Worm (Caenorhabditis elegans) whole organism, mixed stage, embryonic: ENCODE data around the gene cnc-4.
A peak's percentile ranks its signal among the peaks of the same experiment; 100 is the strongest.

Source experiments
- M03D4.4 ChIP-seq: sonication (generic microtip); optimal IDR thresholded peaks from 2 replicates; lab custom pipeline; 2017; ENCODE audit warnings: mild to moderate bottlenecking, missing genetic modification characterization, missing compliant biosample characterization
- bed-3 ChIP-seq: fragments of 200-800 bp; sonication (Bioruptor generic); optimal IDR thresholded peaks from 3 replicates; lab custom pipeline; 2018; ENCODE audit warnings: mild to moderate bottlenecking, missing genetic modification characterization, moderate library complexity, missing compliant biosample characterization
- blmp-1 ChIP-seq: fragments of 150-350 bp; optimal IDR thresholded peaks from 2 replicates; lab custom pipeline; 2014; ENCODE audit warnings: missing biosample characterization, missing genetic modification characterization
- ceh-39 ChIP-seq: fragments of 150-350 bp; optimal IDR thresholded peaks from 2 replicates; lab custom pipeline; 2014; ENCODE audit warnings: missing biosample characterization, missing genetic modification characterization
- ceh-43 ChIP-seq: fragments of 200-800 bp; sonication (Bioruptor generic); optimal IDR thresholded peaks from 2 replicates; lab custom pipeline; 2018; ENCODE audit warnings: mild to moderate bottlenecking, missing genetic modification characterization, moderate library complexity, missing compliant biosample characterization
- ces-1 ChIP-seq: fragments of 150-350 bp; optimal IDR thresholded peaks from 2 replicates; lab custom pipeline; 2014; ENCODE audit warnings: missing biosample characterization, missing genetic modification reagents, missing genetic modification characterization
- cnd-1 ChIP-seq: fragments of 200-800 bp; sonication (Bioruptor generic); optimal IDR thresholded peaks from 2 replicates; lab custom pipeline; 2018; ENCODE audit warnings: mild to moderate bottlenecking, missing genetic modification characterization, missing compliant biosample characterization
- drap-1 ChIP-seq: fragments of 200-800 bp; sonication (Bioruptor generic); optimal IDR thresholded peaks from 3 replicates; lab custom pipeline; 2018; ENCODE audit warnings: mild to moderate bottlenecking, missing genetic modification characterization, missing compliant biosample characterization
- elt-1 ChIP-seq: sonication (generic microtip); optimal IDR thresholded peaks from 2 replicates; lab custom pipeline; 2017; ENCODE audit warnings: missing genetic modification characterization, mild to moderate bottlenecking, missing compliant biosample characterization, antibody characterized with exemption, moderate library complexity, borderline replicate concordance; ENCODE audit not compliant: insufficient read depth
- ham-2 ChIP-seq: fragments of 200-800 bp; sonication (Bioruptor generic); optimal IDR thresholded peaks from 2 replicates; lab custom pipeline; 2018; ENCODE audit warnings: mild to moderate bottlenecking, missing genetic modification characterization, missing compliant biosample characterization
- hlh-1 ChIP-seq: fragments of 150-350 bp; optimal IDR thresholded peaks from 2 replicates; lab custom pipeline; 2014; ENCODE audit warnings: missing biosample characterization, missing genetic modification reagents, missing genetic modification characterization
- lin-32 ChIP-seq: fragments of 200-800 bp; sonication (Bioruptor generic); optimal IDR thresholded peaks from 2 replicates; lab custom pipeline; 2018; ENCODE audit warnings: mild to moderate bottlenecking, missing genetic modification characterization, missing compliant biosample characterization
- lsy-2 ChIP-seq: fragments of 150-350 bp; optimal IDR thresholded peaks from 2 replicates; lab custom pipeline; 2014; ENCODE audit warnings: missing biosample characterization, missing genetic modification characterization
- mab-5 ChIP-seq: fragments of 150-350 bp; optimal IDR thresholded peaks from 2 replicates; lab custom pipeline; 2014; ENCODE audit warnings: missing biosample characterization, missing genetic modification characterization
- mep-1 ChIP-seq: fragments of 150-350 bp; optimal IDR thresholded peaks from 2 replicates; lab custom pipeline; 2017; ENCODE audit warnings: missing biosample characterization, missing genetic modification reagents, missing genetic modification characterization, inconsistent platforms
- mls-2 ChIP-seq: sonication (generic microtip); optimal IDR thresholded peaks from 2 replicates; lab custom pipeline; 2016; ENCODE audit warnings: mild to moderate bottlenecking, missing genetic modification characterization, moderate library complexity, missing compliant biosample characterization
- nhr-12 ChIP-seq: fragments of 150-350 bp; optimal IDR thresholded peaks from 2 replicates; lab custom pipeline; 2014; ENCODE audit warnings: missing biosample characterization, missing genetic modification characterization
- nhr-2 ChIP-seq: fragments of 150-350 bp; optimal IDR thresholded peaks from 2 replicates; lab custom pipeline; 2014; ENCODE audit warnings: missing biosample characterization, missing genetic modification characterization
- nhr-237 ChIP-seq: fragments of 150-350 bp; optimal IDR thresholded peaks from 2 replicates; lab custom pipeline; 2014; ENCODE audit warnings: missing biosample characterization, missing genetic modification characterization
- nhr-28 ChIP-seq: fragments of 150-350 bp; optimal IDR thresholded peaks from 2 replicates; lab custom pipeline; 2014; ENCODE audit warnings: missing biosample characterization, missing genetic modification characterization
- nhr-76 ChIP-seq: sonication (generic microtip); optimal IDR thresholded peaks from 2 replicates; lab custom pipeline; 2017; ENCODE audit warnings: missing biosample characterization, missing genetic modification characterization
- pha-4 ChIP-seq: fragments of 150-350 bp; optimal IDR thresholded peaks from 2 replicates; lab custom pipeline; 2018; ENCODE audit warnings: missing biosample characterization, missing genetic modification reagents, missing genetic modification characterization
- sem-2 ChIP-seq: fragments of 200-800 bp; sonication (Bioruptor generic); optimal IDR thresholded peaks from 2 replicates; lab custom pipeline; 2018; ENCODE audit warnings: mild to moderate bottlenecking, missing genetic modification characterization, missing compliant biosample characterization
- snpc-4 ChIP-seq: fragments of 150-350 bp; optimal IDR thresholded peaks from 2 replicates; lab custom pipeline; 2014; ENCODE audit warnings: missing biosample characterization, missing genetic modification characterization
- sptf-1 ChIP-seq: sonication (generic microtip); optimal IDR thresholded peaks from 2 replicates; lab custom pipeline; 2017; ENCODE audit warnings: mild to moderate bottlenecking, missing genetic modification characterization, moderate library complexity, missing compliant biosample characterization
- tbx-8 ChIP-seq: fragments of 200-800 bp; sonication (Bioruptor generic); optimal IDR thresholded peaks from 2 replicates; lab custom pipeline; 2018; ENCODE audit warnings: mild to moderate bottlenecking, missing genetic modification characterization, moderate library complexity, missing compliant biosample characterization
- unc-120 ChIP-seq: sonication (generic microtip); optimal IDR thresholded peaks from 2 replicates; lab custom pipeline; 2017; ENCODE audit warnings: missing genetic modification characterization, missing compliant biosample characterization; ENCODE audit not compliant: poor library complexity, severe bottlenecking
- unc-62 ChIP-seq: fragments of 150-350 bp; optimal IDR thresholded peaks from 2 replicates; lab custom pipeline; 2014; ENCODE audit warnings: missing biosample characterization, missing genetic modification reagents, missing genetic modification characterization
- zip-8 ChIP-seq: fragments of 150-350 bp; optimal IDR thresholded peaks from 2 replicates; lab custom pipeline; 2014; ENCODE audit warnings: missing biosample characterization, missing genetic modification characterization

Gene cnc-4

ce11 chrV:1465932-1466331 lies 18.9 kb downstream of the cnc-4 start:
- TF ChIP-seq mls-2 (tag; lab: Kevin White, UChicago): no peak
- no peak for TF ChIP-seq nhr-237 (tag; lab: Kevin White, UChicago)

ce11 chrV:1466949-1467348 lies 20.0 kb downstream of the cnc-4 start:
- TF ChIP-seq snpc-4 (no peak), cnd-1 (tag; lab: Kevin White, UChicago) (no peak), unc-120 (tag; lab: Kevin White, UChicago) (peak; percentile 23), nhr-237 (tag; lab: Kevin White, UChicago) (no peak)

ce11 chrV:1467444-1467843 lies 20.4 kb downstream of the cnc-4 start, which contains the start of gene gid-8:
TSS of gene gid-8 (plus strand) at chrV:1467744.
- TF ChIP-seq blmp-1 (tag; lab: Kevin White, UChicago): no peak
- no peak for TF ChIP-seq mep-1 (tag; lab: Kevin White, UChicago)
- no peak for TF ChIP-seq cnd-1 (tag; lab: Kevin White, UChicago)
- no peak for TF ChIP-seq unc-120 (tag; lab: Kevin White, UChicago)
- TF ChIP-seq nhr-2 (tag; lab: Kevin White, UChicago): no peak
- TF ChIP-seq bed-3 (GFP tag; lab: Kevin White, UChicago): no peak
- TF ChIP-seq ham-2 (GFP tag; lab: Kevin White, UChicago): no peak
- TF ChIP-seq, all 35 proteins: peak for 0

- TF ChIP-seq bed-3 (GFP tag; lab: Kevin White, UChicago) (no peak), ceh-43 (GFP tag; lab: Kevin White, UChicago) (no peak), M03D4.4 (tag; lab: Kevin White, UChicago) (no peak), sem-2 (GFP tag; lab: Kevin White, UChicago) (no peak), lin-32 (no peak), nhr-2 (tag; lab: Kevin White, UChicago) (no peak), blmp-1 (tag; lab: Kevin White, UChicago) (no peak), ceh-39 (no peak), nhr-12 (tag; lab: Kevin White, UChicago) (no peak), sptf-1 (tag; lab: Kevin White, UChicago) (no peak), nhr-28 (tag; lab: Kevin White, UChicago) (no peak), nhr-237 (tag; lab: Kevin White, UChicago) (no peak), snpc-4 (no peak)
These were observed 21.9 kb downstream of the cnc-4 start for ce11 chrV:1468905-1469304.

- TF ChIP-seq elt-1 (no peak), pha-4 (tag; lab: Kevin White, UChicago) (peak; percentile 32), cnd-1 (tag; lab: Kevin White, UChicago) (no peak), mep-1 (tag; lab: Kevin White, UChicago) (peak; percentile 64), hlh-1 (tag; lab: Kevin White, UChicago) (peak; percentile 95), M03D4.4 (tag; lab: Kevin White, UChicago) (no peak), mab-5 (no peak), nhr-237 (tag; lab: Kevin White, UChicago) (peak; percentile 10), blmp-1 (tag; lab: Kevin White, UChicago) (no peak), unc-62 (GFP tag; lab: Kevin White, UChicago) (peak; percentile 23), tbx-8 (GFP tag; lab: Kevin White, UChicago) (no peak), unc-120 (tag; lab: Kevin White, UChicago) (peak; percentile 64), drap-1 (GFP tag; lab: Kevin White, UChicago) (no peak), lin-32 (no peak), lsy-2 (tag; lab: Kevin White, UChicago) (peak; percentile 47), nhr-76 (tag; lab: Kevin White, UChicago) (no peak), sptf-1 (tag; lab: Kevin White, UChicago) (no peak), bed-3 (GFP tag; lab: Kevin White, UChicago) (no peak), zip-8 (tag; lab: Kevin White, UChicago) (no peak), ces-1 (GFP tag; lab: Kevin White, UChicago) (peak; percentile 80), ham-2 (GFP tag; lab: Kevin White, UChicago) (no peak)
These were observed 24.3 kb downstream of the cnc-4 start for ce11 chrV:1471078-1471969.
